Fruit fly (Drosophila melanogaster) whole organism, embryonic: ENCODE data around the gene pck.

ENCODE experiments used
- C15 ChIP-seq: fragments of 200-800 bp; sonication (Bioruptor generic); IDR thresholded peaks from 3 replicates; pipeline ENCODE4 v1.3.6; 2022; ENCODE audit warnings: missing biosample characterization, missing genetic modification characterization
- CG10543 ChIP-seq: fragments of 200-800 bp; sonication (Bioruptor generic); optimal IDR thresholded peaks from 3 replicates; lab custom pipeline; 2017; ENCODE audit warnings: missing biosample characterization, mild to moderate bottlenecking, missing genetic modification characterization, moderate library complexity
- CG10959 ChIP-seq: fragments of 200-800 bp; sonication (Bioruptor generic); IDR thresholded peaks from 2 replicates; pipeline ENCODE4 v1.3.6; 2022; ENCODE audit warnings: missing biosample characterization, missing genetic modification characterization
- CG11456 ChIP-seq: fragments of 200-800 bp; sonication (Bioruptor generic); IDR thresholded peaks from 3 replicates; pipeline ENCODE4 v1.3.6; 2022; ENCODE audit warnings: missing biosample characterization, missing genetic modification characterization
- CG12155 ChIP-seq: fragments of 200-800 bp; sonication (Bioruptor generic); optimal IDR thresholded peaks from 3 replicates; lab custom pipeline; 2016; ENCODE audit warnings: missing biosample characterization, missing genetic modification characterization
- CG12744 ChIP-seq: fragments of 200-800 bp; sonication (Bioruptor generic); optimal IDR thresholded peaks from 2 replicates; lab custom pipeline; 2016; ENCODE audit warnings: missing biosample characterization, missing genetic modification characterization
- CG13775 ChIP-seq: fragments of 200-800 bp; sonication (Bioruptor generic); optimal IDR thresholded peaks from 3 replicates; lab custom pipeline; 2017; ENCODE audit warnings: missing biosample characterization, mild to moderate bottlenecking, missing genetic modification characterization
- CG14667 ChIP-seq: fragments of 200-800 bp; sonication (Bioruptor generic); IDR thresholded peaks from 2 replicates; pipeline ENCODE4 v1.3.6; 2022; ENCODE audit warnings: missing biosample characterization, missing genetic modification characterization
- CG14965 ChIP-seq: fragments of 200-800 bp; sonication (Bioruptor generic); optimal IDR thresholded peaks from 2 replicates; lab custom pipeline; 2016; ENCODE audit warnings: missing biosample characterization, missing genetic modification characterization, borderline replicate concordance
- CG15696 ChIP-seq: fragments of 200-800 bp; sonication (Bioruptor generic); optimal IDR thresholded peaks from 2 replicates; lab custom pipeline; 2019; ENCODE audit warnings: missing biosample characterization, mild to moderate bottlenecking, missing genetic modification characterization, moderate library complexity
- CG1602 ChIP-seq: fragments of 200-800 bp; sonication (Bioruptor generic); optimal IDR thresholded peaks from 3 replicates; lab custom pipeline; 2016; ENCODE audit warnings: missing biosample characterization, missing genetic modification characterization
- CG2129 ChIP-seq: fragments of 200-800 bp; sonication (Bioruptor generic); IDR thresholded peaks from 2 replicates; pipeline ENCODE4 v1.3.6; 2022; ENCODE audit warnings: missing biosample characterization, missing genetic modification characterization; ENCODE audit not compliant: partially characterized antibody
- CG2202 ChIP-seq: fragments of 200-800 bp; sonication (Bioruptor generic); optimal IDR thresholded peaks from 2 replicates; lab custom pipeline; 2018; ENCODE audit warnings: missing biosample characterization, mild to moderate bottlenecking, missing genetic modification characterization
- CG3065 ChIP-seq: fragments of 200-800 bp; sonication (Bioruptor generic); optimal IDR thresholded peaks from 2 replicates; lab custom pipeline; 2016; ENCODE audit warnings: missing biosample characterization, missing genetic modification characterization
- CG31388 ChIP-seq: fragments of 200-800 bp; sonication (Bioruptor generic); optimal IDR thresholded peaks from 2 replicates; lab custom pipeline; 2016; ENCODE audit warnings: missing biosample characterization, missing genetic modification characterization
- CG43689 ChIP-seq: fragments of 200-800 bp; sonication (Bioruptor generic); IDR thresholded peaks from 2 replicates; pipeline ENCODE4 v1.3.6; 2022; ENCODE audit warnings: missing biosample characterization, missing genetic modification characterization
- CG6689 ChIP-seq: fragments of 200-800 bp; sonication (Bioruptor generic); IDR thresholded peaks from 2 replicates; pipeline ENCODE4 v1.3.6; 2022; ENCODE audit warnings: missing biosample characterization, missing genetic modification characterization
- CG8478 ChIP-seq: fragments of >200 bp; optimal IDR thresholded peaks from 2 replicates; lab custom pipeline; 2018
- CG9876 ChIP-seq: fragments of 200-800 bp; sonication (Bioruptor generic); optimal IDR thresholded peaks from 2 replicates; lab custom pipeline; 2016; ENCODE audit warnings: missing biosample characterization, missing genetic modification characterization
- Doc3 ChIP-seq: fragments of 200-800 bp; sonication (Bioruptor generic); IDR thresholded peaks from 3 replicates; pipeline ENCODE4 v1.3.6; 2022; ENCODE audit warnings: missing biosample characterization, missing genetic modification characterization; ENCODE audit not compliant: partially characterized antibody
- E2f1 ChIP-seq: fragments of 200-800 bp; sonication (Bioruptor generic); IDR thresholded peaks from 2 replicates; pipeline ENCODE4 v1.3.6; 2022; ENCODE audit warnings: missing biosample characterization, missing genetic modification characterization
- Ets97D ChIP-seq: fragments of 200-800 bp; sonication (Bioruptor generic); optimal IDR thresholded peaks from 3 replicates; lab custom pipeline; 2016; ENCODE audit warnings: missing biosample characterization, missing genetic modification characterization
- Lpt ChIP-seq: fragments of >200 bp; optimal IDR thresholded peaks from 2 replicates; lab custom pipeline; 2018; ENCODE audit warnings: missing biosample characterization, missing genetic modification characterization
- Mes4 ChIP-seq: fragments of 200-800 bp; sonication (Bioruptor generic); optimal IDR thresholded peaks from 2 replicates; lab custom pipeline; 2016; ENCODE audit warnings: missing biosample characterization, missing genetic modification characterization
- Opbp ChIP-seq: fragments of 200-800 bp; sonication (Bioruptor generic); IDR thresholded peaks from 3 replicates; pipeline ENCODE4 v1.3.6; 2022; ENCODE audit warnings: missing biosample characterization, missing genetic modification characterization; ENCODE audit not compliant: partially characterized antibody
- Ptx1 ChIP-seq: fragments of 200-800 bp; sonication (Bioruptor generic); IDR thresholded peaks from 2 replicates; pipeline ENCODE4 v1.3.6; 2022; ENCODE audit warnings: missing biosample characterization, missing genetic modification characterization
- Rx ChIP-seq: fragments of 200-800 bp; sonication (Bioruptor generic); IDR thresholded peaks from 2 replicates; pipeline ENCODE4 v1.3.6; 2022; ENCODE audit warnings: missing biosample characterization, missing genetic modification characterization
- Tbp ChIP-seq: fragments of >200 bp; optimal IDR thresholded peaks from 2 replicates; lab custom pipeline; 2018; ENCODE audit warnings: missing biosample characterization, missing genetic modification characterization
- Usf ChIP-seq: fragments of 200-800 bp; sonication (Bioruptor generic); optimal IDR thresholded peaks from 2 replicates; lab custom pipeline; 2017; ENCODE audit warnings: missing genotype, missing biosample characterization, missing genetic modification characterization
- Xbp1 ChIP-seq: fragments of 200-800 bp; sonication (Bioruptor generic); optimal IDR thresholded peaks from 3 replicates; lab custom pipeline; 2016; ENCODE audit warnings: missing biosample characterization, mild to moderate bottlenecking, missing genetic modification characterization
- bsh ChIP-seq, 2 experiments: fragments of 200-800 bp; sonication (Bioruptor generic); optimal IDR thresholded peaks; 2 replicates each; lab custom pipeline; 2017 to 2018; ENCODE audit warnings: mild to moderate bottlenecking in 2 of 2, missing biosample characterization in 2 of 2, missing genetic modification characterization in 2 of 2, moderate library complexity in 1 of 2
- dan ChIP-seq: fragments of 200-800 bp; sonication (Bioruptor generic); IDR thresholded peaks from 2 replicates; pipeline ENCODE4 v1.3.6; 2022; ENCODE audit warnings: missing biosample characterization, missing genetic modification characterization
- eve ChIP-seq, 2 experiments: fragments of >200 bp; optimal IDR thresholded peaks; 2 replicates each; lab custom pipeline; 2017; ENCODE audit warnings: missing biosample characterization in 2 of 2, missing genetic modification characterization in 2 of 2
- exex ChIP-seq: fragments of 200-800 bp; sonication (Bioruptor generic); optimal IDR thresholded peaks from 4 replicates; lab custom pipeline; 2018; ENCODE audit warnings: missing biosample characterization, mild to moderate bottlenecking, missing genetic modification characterization, moderate library complexity
- ftz-f1 ChIP-seq: fragments of 200-800 bp; sonication (Bioruptor generic); optimal IDR thresholded peaks from 2 replicates; lab custom pipeline; 2016; ENCODE audit warnings: missing biosample characterization, missing genetic modification characterization
- fu2 ChIP-seq: fragments of 200-800 bp; sonication (Bioruptor generic); optimal IDR thresholded peaks from 2 replicates; lab custom pipeline; 2016; ENCODE audit warnings: missing biosample characterization, missing genetic modification characterization
- grau ChIP-seq: fragments of 200-800 bp; optimal IDR thresholded peaks from 3 replicates; lab custom pipeline; 2019; ENCODE audit warnings: missing biosample characterization, mild to moderate bottlenecking, missing genetic modification characterization, moderate library complexity
- her ChIP-seq: fragments of 200-800 bp; sonication (Bioruptor generic); optimal IDR thresholded peaks from 2 replicates; lab custom pipeline; 2016; ENCODE audit warnings: missing biosample characterization, missing genetic modification characterization
- insv ChIP-seq, 2 experiments: fragments of 200-800 bp; sonication (Bioruptor generic); optimal IDR thresholded peaks; 3 replicates each; lab custom pipeline; 2016 to 2018; ENCODE audit warnings: missing biosample characterization in 2 of 2, missing genetic modification characterization in 2 of 2
- klu ChIP-seq: fragments of 200-800 bp; sonication (Bioruptor generic); IDR thresholded peaks from 2 replicates; pipeline ENCODE4 v1.3.6; 2022; ENCODE audit warnings: missing biosample characterization, missing genetic modification characterization
- lov ChIP-seq, 2 experiments: fragments of 200-800 bp in 1 of 2; fragments of >200 bp in 1 of 2; sonication (Bioruptor generic) in 1 of 2; IDR thresholded peaks in 1 of 2; optimal IDR thresholded peaks in 1 of 2; 2 replicates in 1 of 2; 3 replicates in 1 of 2; pipeline versions ENCODE4 v1.3.6 to Lab custom; 2017 to 2022; ENCODE audit warnings: missing biosample characterization in 1 of 2, missing genetic modification characterization in 1 of 2
- phol ChIP-seq: fragments of 200-800 bp; sonication (Bioruptor generic); optimal IDR thresholded peaks from 3 replicates; lab custom pipeline; 2018; ENCODE audit warnings: missing biosample characterization, mild to moderate bottlenecking, missing genetic modification characterization, moderate library complexity
- psq ChIP-seq: fragments of 200-800 bp; sonication (Bioruptor generic); optimal IDR thresholded peaks from 2 replicates; lab custom pipeline; 2017; ENCODE audit warnings: missing biosample characterization, missing genetic modification characterization
- sc ChIP-seq, 3 experiments: fragments of >200 bp in 2 of 3; fragments of 200-800 bp in 1 of 3; sonication (Bioruptor generic) in 1 of 3; optimal IDR thresholded peaks; 2 replicates in 2 of 3; 3 replicates in 1 of 3; lab custom pipeline; 2017; ENCODE audit warnings: mild to moderate bottlenecking in 1 of 3, missing biosample characterization in 1 of 3, missing genetic modification characterization in 1 of 3, missing genetic modification reagents in 1 of 3
- sima ChIP-seq: fragments of 200-800 bp; sonication (Bioruptor generic); optimal IDR thresholded peaks from 2 replicates; lab custom pipeline; 2016; ENCODE audit warnings: missing biosample characterization, missing genetic modification characterization
- sna ChIP-seq: fragments of 200-800 bp; sonication (Bioruptor generic); IDR thresholded peaks from 2 replicates; pipeline ENCODE4 v1.3.6; 2022; ENCODE audit warnings: missing biosample characterization, missing genetic modification characterization; ENCODE audit not compliant: partially characterized antibody
- sr ChIP-seq: fragments of 200-800 bp; sonication (Bioruptor generic); IDR thresholded peaks from 3 replicates; pipeline ENCODE4 v1.3.6; 2022; ENCODE audit warnings: missing biosample characterization, missing genetic modification characterization
- tap ChIP-seq: fragments of 200-800 bp; optimal IDR thresholded peaks from 3 replicates; lab custom pipeline; 2019; ENCODE audit warnings: missing biosample characterization, mild to moderate bottlenecking, missing genetic modification characterization, moderate library complexity
- tna ChIP-seq: fragments of 200-800 bp; sonication (Bioruptor generic); IDR thresholded peaks from 2 replicates; pipeline ENCODE4 v1.3.6; 2022; ENCODE audit warnings: missing biosample characterization, missing genetic modification characterization; ENCODE audit not compliant: partially characterized antibody
- unc-4 ChIP-seq: fragments of 200-800 bp; sonication (Bioruptor generic); IDR thresholded peaks from 2 replicates; pipeline ENCODE4 v1.3.6; 2022; ENCODE audit warnings: missing biosample characterization, missing genetic modification characterization; ENCODE audit not compliant: partially characterized antibody
- usp ChIP-seq: fragments of >200 bp; optimal IDR thresholded peaks from 2 replicates; lab custom pipeline; 2017; ENCODE audit warnings: missing biosample characterization, missing genetic modification characterization

pck gene

dm6 chrX:1512753-1513226, 42.3 kb downstream of the pck start, which contains the start of gene CG14795 (continued):
- TF ChIP-seq fu2 (GFP tag; lab: Kevin White, UChicago) (peak; percentile 7), ftz-f1 (GFP tag; lab: Kevin White, UChicago) (peak; percentile 36), Opbp (peak; percentile 94), sc (optimal IDR thresholded peaks at IDR 0.05; lab: Kevin White, UChicago) (no peak), sc (GFP tag; optimal IDR thresholded peaks at IDR 0.05; lab: Kevin White, UChicago) (no peak), CG3065 (GFP tag; lab: Kevin White, UChicago) (peak; percentile 1), Lpt (GFP tag; lab: Kevin White, UChicago) (no peak), her (peak; percentile 78), Ets97D (GFP tag; lab: Kevin White, UChicago) (peak; percentile 97), Rx (GFP tag; lab: Robert Waterston, UW) (no peak), CG15696 (tag; lab: Kevin White, UChicago) (no peak), Ptx1 (GFP tag; lab: Robert Waterston, UW) (peak; percentile 26; the same call in 1 of the 2 replicates), CG10543 (GFP tag; lab: Kevin White, UChicago) (no peak), psq (GFP tag; lab: Kevin White, UChicago) (no peak), CG6689 (no peak), CG10959 (no peak), E2f1 (GFP tag; lab: Robert Waterston, UW) (no peak), CG1602 (GFP tag; lab: Kevin White, UChicago) (no peak), CG12155 (peak; percentile 35), CG14667 (GFP tag; lab: Robert Waterston, UW) (no peak), Usf (GFP tag; lab: Kevin White, UChicago) (no peak), bsh (GFP tag; optimal IDR thresholded peaks at IDR 0.05; lab: Kevin White, UChicago) (no peak), usp (GFP tag; lab: Kevin White, UChicago) (no peak), klu (GFP tag; lab: Robert Waterston, UW) (no peak), tna (GFP tag; lab: Robert Waterston, UW) (peak; percentile 96), CG2129 (peak; percentile 76), dan (GFP tag; lab: Robert Waterston, UW) (no peak), CG12744 (GFP tag; lab: Kevin White, UChicago) (no peak), grau (tag; lab: Kevin White, UChicago) (peak; percentile 27), CG2202 (tag; lab: Kevin White, UChicago) (no peak), Doc3 (GFP tag; lab: Robert Waterston, UW) (peak; percentile 88), C15 (GFP tag; lab: Robert Waterston, UW) (no peak), lov (optimal IDR thresholded peaks at IDR 0.05; lab: Kevin White, UChicago) (no peak), lov (GFP tag; IDR thresholded peaks at IDR 0.05; lab: Robert Waterston, UW) (no peak), eve (GFP tag; optimal IDR thresholded peaks at IDR 0.05; lab: Kevin White, UChicago) (no peak), sna (GFP tag; lab: Robert Waterston, UW) (peak; percentile 89), Tbp (GFP tag; lab: Kevin White, UChicago) (no peak), Mes4 (GFP tag; lab: Kevin White, UChicago) (no peak), exex (peak; percentile 31), CG14965 (GFP tag; lab: Kevin White, UChicago) (no peak), CG43689 (GFP tag; lab: Robert Waterston, UW) (no peak), CG13775 (peak; percentile 4), CG31388 (GFP tag; lab: Kevin White, UChicago) (no peak), CG11456 (GFP tag; lab: Robert Waterston, UW) (peak; percentile 62; the same call in 1 of the 3 replicates), phol (tag; lab: Kevin White, UChicago) (peak; percentile 73), unc-4 (GFP tag; lab: Robert Waterston, UW) (peak; percentile 94), insv (GFP tag; optimal IDR thresholded peaks at IDR 0.05; lab: Kevin White, UChicago) (peak in 1 of 2 experiments; percentile 45), sima (GFP tag; lab: Kevin White, UChicago) (no peak), tap (tag; lab: Kevin White, UChicago) (no peak), Xbp1 (GFP tag; lab: Kevin White, UChicago) (peak; percentile 49), CG8478 (lab: Kevin White, UChicago) (no peak), CG9876 (GFP tag; lab: Kevin White, UChicago) (peak; percentile 52), sr (no peak)
